Worm (Caenorhabditis elegans) whole organism, mixed stage, embryonic: Measurements from ENCODE around the gene nhr-179.

Source experiments
- bed-3 ChIP-seq: fragments of 200-800 bp; sonication (Bioruptor generic); optimal IDR thresholded peaks from 3 replicates; lab custom pipeline; 2018; ENCODE audit warnings: mild to moderate bottlenecking, missing genetic modification characterization, moderate library complexity, missing compliant biosample characterization
- blmp-1 ChIP-seq: fragments of 150-350 bp; optimal IDR thresholded peaks from 2 replicates; lab custom pipeline; 2014; ENCODE audit warnings: missing biosample characterization, missing genetic modification characterization
- ceh-39 ChIP-seq: fragments of 150-350 bp; optimal IDR thresholded peaks from 2 replicates; lab custom pipeline; 2014; ENCODE audit warnings: missing biosample characterization, missing genetic modification characterization
- ceh-43 ChIP-seq: fragments of 200-800 bp; sonication (Bioruptor generic); optimal IDR thresholded peaks from 2 replicates; lab custom pipeline; 2018; ENCODE audit warnings: mild to moderate bottlenecking, missing genetic modification characterization, moderate library complexity, missing compliant biosample characterization
- ceh-83 ChIP-seq: fragments of 200-800 bp; sonication (Bioruptor generic); optimal IDR thresholded peaks from 2 replicates; lab custom pipeline; 2018; ENCODE audit warnings: mild to moderate bottlenecking, missing genetic modification characterization, missing compliant biosample characterization
- ces-1 ChIP-seq: fragments of 150-350 bp; optimal IDR thresholded peaks from 2 replicates; lab custom pipeline; 2014; ENCODE audit warnings: missing biosample characterization, missing genetic modification reagents, missing genetic modification characterization
- cnd-1 ChIP-seq: fragments of 200-800 bp; sonication (Bioruptor generic); optimal IDR thresholded peaks from 2 replicates; lab custom pipeline; 2018; ENCODE audit warnings: mild to moderate bottlenecking, missing genetic modification characterization, missing compliant biosample characterization
- drap-1 ChIP-seq: fragments of 200-800 bp; sonication (Bioruptor generic); optimal IDR thresholded peaks from 3 replicates; lab custom pipeline; 2018; ENCODE audit warnings: mild to moderate bottlenecking, missing genetic modification characterization, missing compliant biosample characterization
- elt-1 ChIP-seq: sonication (generic microtip); optimal IDR thresholded peaks from 2 replicates; lab custom pipeline; 2017; ENCODE audit warnings: missing genetic modification characterization, mild to moderate bottlenecking, missing compliant biosample characterization, antibody characterized with exemption, moderate library complexity, borderline replicate concordance; ENCODE audit not compliant: insufficient read depth
- elt-3 ChIP-seq: fragments of 150-350 bp; optimal IDR thresholded peaks from 2 replicates; lab custom pipeline; 2014; ENCODE audit warnings: missing biosample characterization, missing genetic modification characterization
- flh-1 ChIP-seq: fragments of 200-800 bp; sonication (Bioruptor generic); optimal IDR thresholded peaks from 2 replicates; lab custom pipeline; 2018; ENCODE audit warnings: mild to moderate bottlenecking, missing genetic modification characterization, moderate library complexity, missing compliant biosample characterization
- ham-2 ChIP-seq: fragments of 200-800 bp; sonication (Bioruptor generic); optimal IDR thresholded peaks from 2 replicates; lab custom pipeline; 2018; ENCODE audit warnings: mild to moderate bottlenecking, missing genetic modification characterization, missing compliant biosample characterization
- hlh-1 ChIP-seq: fragments of 150-350 bp; optimal IDR thresholded peaks from 2 replicates; lab custom pipeline; 2014; ENCODE audit warnings: missing biosample characterization, missing genetic modification reagents, missing genetic modification characterization
- lin-13 ChIP-seq: fragments of 150-350 bp; optimal IDR thresholded peaks from 2 replicates; lab custom pipeline; 2014; ENCODE audit warnings: missing biosample characterization, missing genetic modification characterization
- lin-32 ChIP-seq: fragments of 200-800 bp; sonication (Bioruptor generic); optimal IDR thresholded peaks from 2 replicates; lab custom pipeline; 2018; ENCODE audit warnings: mild to moderate bottlenecking, missing genetic modification characterization, missing compliant biosample characterization
- lsy-2 ChIP-seq: fragments of 150-350 bp; optimal IDR thresholded peaks from 2 replicates; lab custom pipeline; 2014; ENCODE audit warnings: missing biosample characterization, missing genetic modification characterization
- mab-5 ChIP-seq: fragments of 150-350 bp; optimal IDR thresholded peaks from 2 replicates; lab custom pipeline; 2014; ENCODE audit warnings: missing biosample characterization, missing genetic modification characterization
- mep-1 ChIP-seq: fragments of 150-350 bp; optimal IDR thresholded peaks from 2 replicates; lab custom pipeline; 2017; ENCODE audit warnings: missing biosample characterization, missing genetic modification reagents, missing genetic modification characterization, inconsistent platforms
- mls-2 ChIP-seq: sonication (generic microtip); optimal IDR thresholded peaks from 2 replicates; lab custom pipeline; 2016; ENCODE audit warnings: mild to moderate bottlenecking, missing genetic modification characterization, moderate library complexity, missing compliant biosample characterization
- nhr-12 ChIP-seq: fragments of 150-350 bp; optimal IDR thresholded peaks from 2 replicates; lab custom pipeline; 2014; ENCODE audit warnings: missing biosample characterization, missing genetic modification characterization
- nhr-2 ChIP-seq: fragments of 150-350 bp; optimal IDR thresholded peaks from 2 replicates; lab custom pipeline; 2014; ENCODE audit warnings: missing biosample characterization, missing genetic modification characterization
- nhr-237 ChIP-seq: fragments of 150-350 bp; optimal IDR thresholded peaks from 2 replicates; lab custom pipeline; 2014; ENCODE audit warnings: missing biosample characterization, missing genetic modification characterization
- nhr-28 ChIP-seq: fragments of 150-350 bp; optimal IDR thresholded peaks from 2 replicates; lab custom pipeline; 2014; ENCODE audit warnings: missing biosample characterization, missing genetic modification characterization
- nhr-76 ChIP-seq: sonication (generic microtip); optimal IDR thresholded peaks from 2 replicates; lab custom pipeline; 2017; ENCODE audit warnings: missing biosample characterization, missing genetic modification characterization
- sem-2 ChIP-seq: fragments of 200-800 bp; sonication (Bioruptor generic); optimal IDR thresholded peaks from 2 replicates; lab custom pipeline; 2018; ENCODE audit warnings: mild to moderate bottlenecking, missing genetic modification characterization, missing compliant biosample characterization
- snpc-4 ChIP-seq: fragments of 150-350 bp; optimal IDR thresholded peaks from 2 replicates; lab custom pipeline; 2014; ENCODE audit warnings: missing biosample characterization, missing genetic modification characterization
- sptf-1 ChIP-seq: sonication (generic microtip); optimal IDR thresholded peaks from 2 replicates; lab custom pipeline; 2017; ENCODE audit warnings: mild to moderate bottlenecking, missing genetic modification characterization, moderate library complexity, missing compliant biosample characterization
- tbx-8 ChIP-seq: fragments of 200-800 bp; sonication (Bioruptor generic); optimal IDR thresholded peaks from 2 replicates; lab custom pipeline; 2018; ENCODE audit warnings: mild to moderate bottlenecking, missing genetic modification characterization, moderate library complexity, missing compliant biosample characterization
- unc-120 ChIP-seq: sonication (generic microtip); optimal IDR thresholded peaks from 2 replicates; lab custom pipeline; 2017; ENCODE audit warnings: missing genetic modification characterization, missing compliant biosample characterization; ENCODE audit not compliant: poor library complexity, severe bottlenecking
- unc-62 ChIP-seq: fragments of 150-350 bp; optimal IDR thresholded peaks from 2 replicates; lab custom pipeline; 2014; ENCODE audit warnings: missing biosample characterization, missing genetic modification reagents, missing genetic modification characterization
- zip-8 ChIP-seq: fragments of 150-350 bp; optimal IDR thresholded peaks from 2 replicates; lab custom pipeline; 2014; ENCODE audit warnings: missing biosample characterization, missing genetic modification characterization
- ztf-11 ChIP-seq: fragments of 150-350 bp; optimal IDR thresholded peaks from 2 replicates; lab custom pipeline; 2014; ENCODE audit warnings: missing biosample characterization, missing genetic modification characterization

Gene nhr-179

ce11 chrV:1651045-1651444 is 32.4 kb upstream of the nhr-179 start, which contains the start of gene irld-44:
TSS of gene irld-44 (plus strand) at chrV:1651345.
- TF ChIP-seq elt-1 (tag; lab: Kevin White, UChicago) (no peak), hlh-1 (tag; lab: Kevin White, UChicago) (no peak), cnd-1 (tag; lab: Kevin White, UChicago) (no peak), mep-1 (no peak), nhr-76 (tag; lab: Kevin White, UChicago) (no peak), blmp-1 (tag; lab: Kevin White, UChicago) (no peak), nhr-12 (tag; lab: Kevin White, UChicago) (no peak), lin-13 (no peak), elt-3 (tag; lab: Kevin White, UChicago) (no peak), snpc-4 (tag; lab: Kevin White, UChicago) (no peak), unc-120 (tag; lab: Kevin White, UChicago) (no peak), ceh-43 (GFP tag; lab: Kevin White, UChicago) (no peak), sem-2 (GFP tag; lab: Kevin White, UChicago) (no peak)

DNA sequence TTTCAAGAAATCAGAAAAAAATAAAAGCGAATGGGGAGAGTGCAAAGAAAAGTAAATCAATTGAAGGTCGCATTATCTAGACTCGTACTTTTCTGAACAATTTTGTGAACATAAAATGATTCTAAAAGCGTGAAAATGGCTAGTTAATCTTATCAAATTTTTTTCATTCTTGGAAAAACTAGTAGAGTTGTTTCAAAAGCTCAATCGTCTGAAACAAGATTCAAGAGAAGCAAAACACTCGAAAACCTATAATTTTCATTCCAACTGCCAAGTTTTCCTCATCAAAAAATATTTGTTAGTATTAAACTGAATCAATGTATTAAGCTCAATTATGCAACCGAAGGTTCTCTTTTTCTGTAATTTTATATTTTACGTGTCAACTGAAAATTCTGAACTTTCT is 29.3 kb upstream of the nhr-179 start, which contains the start of gene irld-45:
Gene irld-45, plus strand, starts transcription at position 301 of the 400 bp plus-strand sequence.
- TF ChIP-seq drap-1 (GFP tag; lab: Kevin White, UChicago) (no peak), nhr-12 (tag; lab: Kevin White, UChicago) (no peak), unc-120 (tag; lab: Kevin White, UChicago) (no peak), tbx-8 (GFP tag; lab: Kevin White, UChicago) (no peak), snpc-4 (tag; lab: Kevin White, UChicago) (no peak), hlh-1 (tag; lab: Kevin White, UChicago) (no peak), ceh-83 (no peak), nhr-237 (tag; lab: Kevin White, UChicago) (no peak), mab-5 (tag; lab: Kevin White, UChicago) (no peak), flh-1 (GFP tag; lab: Kevin White, UChicago) (no peak), ham-2 (GFP tag; lab: Kevin White, UChicago) (no peak), zip-8 (tag; lab: Kevin White, UChicago) (no peak), unc-62 (no peak), elt-1 (tag; lab: Kevin White, UChicago) (no peak), ztf-11 (no peak)

- TF ChIP-seq blmp-1 (tag; lab: Kevin White, UChicago) (no peak), mab-5 (tag; lab: Kevin White, UChicago) (no peak), flh-1 (GFP tag; lab: Kevin White, UChicago) (no peak), lsy-2 (no peak), sem-2 (GFP tag; lab: Kevin White, UChicago) (no peak), bed-3 (no peak), lin-32 (no peak), ceh-39 (tag; lab: Kevin White, UChicago) (no peak), sptf-1 (tag; lab: Kevin White, UChicago) (no peak), nhr-28 (tag; lab: Kevin White, UChicago) (no peak), cnd-1 (tag; lab: Kevin White, UChicago) (no peak), mls-2 (no peak), unc-62 (no peak), elt-1 (tag; lab: Kevin White, UChicago) (no peak), ces-1 (no peak), drap-1 (GFP tag; lab: Kevin White, UChicago) (no peak)
Measured at ce11 chrV:1643886-1644285, 25.2 kb upstream of the nhr-179 start, which contains the start of gene alh-2. TSS of gene alh-2 (plus strand) at chrV:1644169.

- no peak for TF ChIP-seq zip-8 (tag; lab: Kevin White, UChicago)
- no peak for TF ChIP-seq drap-1 (GFP tag; lab: Kevin White, UChicago)
- TF ChIP-seq ceh-43 (GFP tag; lab: Kevin White, UChicago), result no peak
- no peak for TF ChIP-seq elt-1 (tag; lab: Kevin White, UChicago)
- TF ChIP-seq ham-2 (GFP tag; lab: Kevin White, UChicago), result no peak
- TF ChIP-seq ces-1, result no peak
- no peak for TF ChIP-seq tbx-8 (GFP tag; lab: Kevin White, UChicago)
- no peak for TF ChIP-seq mls-2
- no peak for TF ChIP-seq nhr-237 (tag; lab: Kevin White, UChicago)
- TF ChIP-seq lin-32, result no peak
- no peak for TF ChIP-seq unc-62
- TF ChIP-seq nhr-2, result no peak
- TF ChIP-seq bed-3, result no peak
Measured at ce11 chrV:1642768-1643167, 24.1 kb upstream of the nhr-179 start.
